Fruit fly (Drosophila melanogaster) whole organism, prepupa: ENCODE data around the gene CG8665.

Source experiments
- CG11294 ChIP-seq: fragments of 200-800 bp; sonication (Bioruptor generic); IDR thresholded peaks from 2 replicates; pipeline ENCODE4 v1.3.6; 2022; ENCODE audit warnings: missing biosample characterization, missing genetic modification characterization
- CG11902 ChIP-seq: fragments of 200-800 bp; sonication (Bioruptor generic); optimal IDR thresholded peaks from 3 replicates; lab custom pipeline; 2016; ENCODE audit warnings: missing biosample characterization, missing genetic modification characterization
- CG15336 ChIP-seq: fragments of 200-800 bp; sonication (Bioruptor generic); IDR thresholded peaks from 2 replicates; pipeline ENCODE4 v1.3.6; 2022; ENCODE audit warnings: missing biosample characterization, missing genetic modification characterization
- CG16779 ChIP-seq: fragments of 200-800 bp; sonication (Bioruptor generic); optimal IDR thresholded peaks from 3 replicates; lab custom pipeline; 2017; ENCODE audit warnings: missing biosample characterization, mild to moderate bottlenecking, missing genetic modification characterization
- CG3032 ChIP-seq: fragments of 200-800 bp; optimal IDR thresholded peaks from 2 replicates; lab custom pipeline; 2019; ENCODE audit warnings: missing biosample characterization, mild to moderate bottlenecking, missing genetic modification characterization, moderate library complexity
- CG6276 ChIP-seq: fragments of 200-800 bp; sonication (Bioruptor generic); optimal IDR thresholded peaks from 2 replicates; lab custom pipeline; 2017; ENCODE audit warnings: missing biosample characterization, mild to moderate bottlenecking, missing genetic modification characterization
- CG7368 ChIP-seq: fragments of 200-800 bp; sonication (Bioruptor generic); optimal IDR thresholded peaks from 3 replicates; lab custom pipeline; 2016; ENCODE audit warnings: missing biosample characterization, missing genetic modification characterization
- Eip78C ChIP-seq: fragments of 200-800 bp; sonication (Bioruptor generic); peaks from one replicate; lab custom pipeline; 2016; ENCODE audit warnings: missing biosample characterization, missing genetic modification characterization
- Gug ChIP-seq: fragments of 200-800 bp; sonication (Bioruptor generic); IDR thresholded peaks from 2 replicates; pipeline ENCODE4 v1.3.6; 2022; ENCODE audit warnings: missing biosample characterization, missing genetic modification characterization
- Hr38 ChIP-seq: sonication (Bioruptor generic); optimal IDR thresholded peaks from 2 replicates; lab custom pipeline; 2016; ENCODE audit warnings: missing biosample characterization, missing genetic modification characterization

- TF ChIP-seq CG15336 (GFP tag; lab: Robert Waterston, UW) (no peak), CG7368 (GFP tag; lab: Kevin White, UChicago) (no peak), CG6276 (GFP tag; lab: Kevin White, UChicago) (no peak), CG11294 (no peak), CG3032 (tag; lab: Kevin White, UChicago) (no peak), Gug (GFP tag; lab: Robert Waterston, UW) (no peak), Hr38 (GFP tag; lab: Kevin White, UChicago) (no peak), Eip78C (GFP tag; lab: Kevin White, UChicago) (no peak), CG16779 (tag; lab: Kevin White, UChicago) (no peak), CG11902 (GFP tag; lab: Kevin White, UChicago) (no peak)
Observed at dm6 chr2L:21330823-21331222, 40.2 kb upstream of the CG8665 start.
